Worm (Caenorhabditis elegans) whole organism, L4 larva: ENCODE measurements around the gene T05A7.7.
A peak's percentile ranks its signal among the peaks of the same experiment; 100 is the strongest.

Source experiments
- F10B5.3 ChIP-seq: sonication (generic microtip); optimal IDR thresholded peaks from 2 replicates; lab custom pipeline; 2016; ENCODE audit warnings: mild to moderate bottlenecking, missing genetic modification characterization, missing compliant biosample characterization
- F44E2.7 ChIP-seq: fragments of 200-800 bp; sonication (Bioruptor generic); IDR thresholded peaks from 2 replicates; pipeline ENCODE4 v2.1.2; 2022; ENCODE audit warnings: missing genetic modification characterization, missing compliant biosample characterization
- F49E8.2 ChIP-seq: sonication (generic microtip); optimal IDR thresholded peaks from 2 replicates; lab custom pipeline; 2016; ENCODE audit warnings: missing compliant biosample characterization, mild to moderate bottlenecking, missing genetic modification characterization, borderline replicate concordance
- T20F7.1 ChIP-seq: fragments of 200-800 bp; sonication (Bioruptor generic); optimal IDR thresholded peaks from 2 replicates; lab custom pipeline; 2018; ENCODE audit warnings: mild to moderate bottlenecking, missing genetic modification characterization, missing compliant biosample characterization
- T26A8.4 ChIP-seq: fragments of 200-800 bp; sonication (Bioruptor generic); IDR thresholded peaks from 2 replicates; pipeline ENCODE4 v1.3.6; 2022; ENCODE audit warnings: missing genetic modification characterization, missing compliant biosample characterization
- Y105C5A.15 ChIP-seq: fragments of 200-800 bp; sonication (Bioruptor generic); IDR thresholded peaks from 2 replicates; pipeline ENCODE4 v1.3.6; 2022; ENCODE audit warnings: missing genetic modification characterization, missing compliant biosample characterization
- Y5F2A.4 ChIP-seq: fragments of 200-800 bp; sonication (Bioruptor generic); optimal IDR thresholded peaks from 2 replicates; lab custom pipeline; 2018; ENCODE audit warnings: mild to moderate bottlenecking, missing genetic modification characterization, missing compliant biosample characterization
- aha-1 ChIP-seq: fragments of 150-350 bp; peaks from one replicate; lab custom pipeline; 2014; ENCODE audit warnings: missing biosample characterization, missing genetic modification characterization
- arid-1 ChIP-seq: fragments of 200-800 bp; sonication (Bioruptor generic); conservative IDR thresholded peaks from 2 replicates; pipeline ENCODE4 v1.3.6; 2022; ENCODE audit warnings: missing genetic modification reagents, missing genetic modification characterization, missing compliant biosample characterization
- attf-4 ChIP-seq: sonication (generic microtip); optimal IDR thresholded peaks from 3 replicates; lab custom pipeline; 2017; ENCODE audit warnings: missing biosample characterization, missing genetic modification characterization
- ceh-44 ChIP-seq: fragments of 200-800 bp; sonication (Bioruptor generic); IDR thresholded peaks from 2 replicates; pipeline ENCODE4 v1.3.6; 2022; ENCODE audit warnings: missing genetic modification reagents, missing genetic modification characterization, missing compliant biosample characterization
- ces-1 ChIP-seq: fragments of 150-350 bp; sonication (generic microtip); optimal IDR thresholded peaks from 4 replicates; lab custom pipeline; 2014; ENCODE audit warnings: missing biosample characterization, missing genetic modification reagents, missing genetic modification characterization
- cey-2 ChIP-seq: sonication (generic microtip); optimal IDR thresholded peaks from 3 replicates; lab custom pipeline; 2017; ENCODE audit warnings: missing genetic modification characterization, mild to moderate bottlenecking, missing compliant biosample characterization, antibody characterized with exemption, borderline replicate concordance; ENCODE audit not compliant: insufficient read depth
- daf-16 ChIP-seq, 3 experiments: sonication (generic microtip); optimal IDR thresholded peaks; 2 replicates each; lab custom pipeline; 2016 to 2017; ENCODE audit warnings: missing genetic modification characterization in 3 of 3, missing genetic modification reagents in 3 of 3, mild to moderate bottlenecking in 2 of 3, missing compliant biosample characterization in 2 of 3, missing biosample characterization in 1 of 3, moderate library complexity in 1 of 3
- daf-19 ChIP-seq: fragments of 200-800 bp; sonication (Bioruptor generic); conservative IDR thresholded peaks from 2 replicates; pipeline ENCODE4 v1.3.6; 2022; ENCODE audit warnings: missing genetic modification characterization, missing compliant biosample characterization
- daf-8 ChIP-seq: fragments of 200-800 bp; sonication (Bioruptor generic); IDR thresholded peaks from 2 replicates; pipeline ENCODE4 v1.3.6; 2022; ENCODE audit warnings: missing genetic modification characterization, missing compliant biosample characterization
- dmd-6 ChIP-seq: fragments of 200-800 bp; sonication (Bioruptor generic); IDR thresholded peaks from 2 replicates; pipeline ENCODE4 v1.3.6; 2022; ENCODE audit warnings: missing genetic modification reagents, missing genetic modification characterization, missing compliant biosample characterization
- duxl-1 ChIP-seq: sonication (generic microtip); optimal IDR thresholded peaks from 2 replicates; lab custom pipeline; 2016; ENCODE audit warnings: mild to moderate bottlenecking, missing genetic modification characterization, moderate library complexity, missing compliant biosample characterization; ENCODE audit not compliant: poor library complexity
- dve-1 ChIP-seq: sonication (generic microtip); optimal IDR thresholded peaks from 2 replicates; lab custom pipeline; 2017; ENCODE audit warnings: antibody characterized with exemption, mild to moderate bottlenecking, missing genetic modification characterization, missing compliant biosample characterization; ENCODE audit not compliant: insufficient read depth
- gei-8 ChIP-seq: fragments of 200-800 bp; sonication (Bioruptor generic); optimal IDR thresholded peaks from 2 replicates; lab custom pipeline; 2018; ENCODE audit warnings: mild to moderate bottlenecking, missing genetic modification characterization, missing compliant biosample characterization
- hlh-11 ChIP-seq: fragments of 200-800 bp; sonication (Bioruptor generic); optimal IDR thresholded peaks from 2 replicates; lab custom pipeline; 2018; ENCODE audit warnings: mild to moderate bottlenecking, missing genetic modification characterization, missing compliant biosample characterization
- hmg-1.1 ChIP-seq: fragments of 200-800 bp; sonication (Bioruptor generic); IDR thresholded peaks from 2 replicates; pipeline ENCODE4 v1.3.6; 2022; ENCODE audit warnings: missing genetic modification reagents, missing genetic modification characterization, missing compliant biosample characterization
- jun-1 ChIP-seq: fragments of 150-350 bp; optimal IDR thresholded peaks from 2 replicates; lab custom pipeline; 2014; ENCODE audit warnings: missing biosample characterization, missing genetic modification reagents, missing genetic modification characterization
- lim-7 ChIP-seq: fragments of 200-800 bp; sonication (Bioruptor generic); IDR thresholded peaks from 2 replicates; pipeline ENCODE4 v1.3.6; 2022; ENCODE audit warnings: missing genetic modification characterization, missing compliant biosample characterization
- lin-29 ChIP-seq: fragments of 200-800 bp; sonication (Bioruptor generic); IDR thresholded peaks from 2 replicates; pipeline ENCODE4 v1.3.6; 2022; ENCODE audit warnings: missing genetic modification reagents, missing genetic modification characterization, missing compliant biosample characterization
- lin-38 ChIP-seq: fragments of 200-800 bp; sonication (Bioruptor generic); IDR thresholded peaks from 2 replicates; pipeline ENCODE4 v1.3.6; 2022; ENCODE audit warnings: missing genetic modification reagents, missing genetic modification characterization, missing compliant biosample characterization
- lir-3 ChIP-seq: sonication (generic microtip); optimal IDR thresholded peaks from 2 replicates; lab custom pipeline; 2016; ENCODE audit warnings: mild to moderate bottlenecking, missing genetic modification characterization, missing compliant biosample characterization
- lsy-2 ChIP-seq, 2 experiments: fragments of 150-350 bp in 1 of 2; sonication (generic microtip) in 1 of 2; optimal IDR thresholded peaks; 2 replicates each; lab custom pipeline; 2014 to 2017; ENCODE audit warnings: missing biosample characterization in 2 of 2, missing genetic modification characterization in 2 of 2
- madf-5 ChIP-seq, 2 experiments: fragments of 200-800 bp; sonication (Bioruptor generic); IDR thresholded peaks; 2 replicates each; pipeline ENCODE4 v1.3.6; 2022; ENCODE audit warnings: missing compliant biosample characterization in 2 of 2, missing genetic modification characterization in 2 of 2
- mes-2 ChIP-seq: sonication (generic microtip); optimal IDR thresholded peaks from 2 replicates; lab custom pipeline; 2016; ENCODE audit warnings: missing genotype, mild to moderate bottlenecking, missing genetic modification characterization, missing compliant biosample characterization; ENCODE audit not compliant: poor library complexity, severe bottlenecking
- mxl-2 ChIP-seq: fragments of 200-800 bp; sonication (Bioruptor generic); conservative IDR thresholded peaks from 2 replicates; pipeline ENCODE4 v1.3.6; 2022; ENCODE audit warnings: missing genetic modification reagents, missing genetic modification characterization, missing compliant biosample characterization
- nhr-10 ChIP-seq: fragments of 150-350 bp; optimal IDR thresholded peaks from 2 replicates; lab custom pipeline; 2014; ENCODE audit warnings: missing biosample characterization, missing genetic modification characterization
- nhr-102 ChIP-seq: sonication (generic microtip); optimal IDR thresholded peaks from 2 replicates; lab custom pipeline; 2016; ENCODE audit warnings: mild to moderate bottlenecking, missing genetic modification characterization, moderate library complexity, missing compliant biosample characterization
- nhr-111 ChIP-seq: fragments of 200-800 bp; sonication (Bioruptor generic); optimal IDR thresholded peaks from 2 replicates; lab custom pipeline; 2018; ENCODE audit warnings: mild to moderate bottlenecking, missing genetic modification characterization, missing compliant biosample characterization
- nhr-237 ChIP-seq: sonication (generic microtip); optimal IDR thresholded peaks from 2 replicates; lab custom pipeline; 2017; ENCODE audit warnings: missing biosample characterization, missing genetic modification characterization
- nhr-25 ChIP-seq: sonication (generic microtip); optimal IDR thresholded peaks from 2 replicates; lab custom pipeline; 2017; ENCODE audit warnings: missing genetic modification characterization, mild to moderate bottlenecking, missing compliant biosample characterization, antibody characterized with exemption, moderate library complexity, borderline replicate concordance; ENCODE audit not compliant: insufficient read depth
- nhr-28 ChIP-seq: fragments of 150-350 bp; optimal IDR thresholded peaks from 2 replicates; lab custom pipeline; 2014; ENCODE audit warnings: missing biosample characterization, missing genetic modification characterization
- nhr-42 ChIP-seq: fragments of 200-800 bp; sonication (Bioruptor generic); IDR thresholded peaks from 2 replicates; pipeline ENCODE4 v1.3.6; 2022; ENCODE audit warnings: missing genetic modification characterization, missing compliant biosample characterization
- nhr-48 ChIP-seq: sonication (generic microtip); optimal IDR thresholded peaks from 2 replicates; lab custom pipeline; 2016; ENCODE audit warnings: mild to moderate bottlenecking, missing genetic modification characterization, missing compliant biosample characterization
- pqm-1 ChIP-seq: sonication (generic microtip); optimal IDR thresholded peaks from 2 replicates; lab custom pipeline; 2017; ENCODE audit warnings: missing biosample characterization, missing genetic modification characterization
- saeg-2 ChIP-seq: fragments of 200-800 bp; sonication (Bioruptor generic); IDR thresholded peaks from 2 replicates; pipeline ENCODE4 v1.3.6; 2022; ENCODE audit warnings: missing genetic modification reagents, missing genetic modification characterization, missing compliant biosample characterization
- snpc-1.2 ChIP-seq: fragments of 200-800 bp; sonication (Bioruptor generic); IDR thresholded peaks from 2 replicates; pipeline ENCODE4 v1.3.6; 2022; ENCODE audit warnings: missing genetic modification reagents, missing genetic modification characterization, missing compliant biosample characterization
- spr-1 ChIP-seq: sonication (generic microtip); optimal IDR thresholded peaks from 2 replicates; lab custom pipeline; 2016; ENCODE audit warnings: mild to moderate bottlenecking, missing genetic modification characterization, missing compliant biosample characterization
- spr-3 ChIP-seq: fragments of 200-800 bp; sonication (Bioruptor generic); optimal IDR thresholded peaks from 2 replicates; lab custom pipeline; 2018; ENCODE audit warnings: mild to moderate bottlenecking, missing genetic modification characterization, missing compliant biosample characterization
- tra-1 ChIP-seq: fragments of 200-800 bp; sonication (Bioruptor generic); IDR thresholded peaks from 2 replicates; pipeline ENCODE4 v1.3.6; 2022; ENCODE audit warnings: missing genetic modification reagents, missing genetic modification characterization, missing compliant biosample characterization
- unc-39 ChIP-seq: sonication (generic microtip); optimal IDR thresholded peaks from 2 replicates; lab custom pipeline; 2017; ENCODE audit warnings: missing biosample characterization, missing genetic modification characterization
- zip-11 ChIP-seq: fragments of 200-800 bp; sonication (Bioruptor generic); IDR thresholded peaks from 2 replicates; pipeline ENCODE4 v1.3.6; 2022; ENCODE audit warnings: missing genetic modification characterization, missing compliant biosample characterization

Gene T05A7.7

DNA sequence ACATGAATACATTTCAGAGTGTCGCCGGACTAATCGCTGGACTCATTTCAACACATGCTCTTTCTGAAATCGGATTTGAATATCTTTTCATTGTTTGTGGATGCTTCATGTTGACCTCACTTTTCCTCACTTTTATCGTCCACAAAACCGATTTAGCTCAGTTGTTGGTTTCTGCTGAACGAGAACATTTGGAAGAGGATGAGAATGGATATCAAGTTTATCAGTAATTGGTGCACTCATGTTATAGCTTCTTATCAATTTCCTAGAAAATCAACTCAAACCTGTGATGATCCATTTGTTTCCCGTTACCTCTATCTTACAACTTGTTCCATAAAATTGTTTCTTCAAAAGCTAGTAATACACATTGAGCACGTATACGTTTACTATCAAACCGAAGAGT lies 14.8 kb upstream of the T05A7.7 start:
- no peak for TF ChIP-seq nhr-111 (GFP tag; lab: Kevin White, UChicago)
- TF ChIP-seq lin-29 (GFP tag; lab: Robert Waterston, UW) = no peak
- no peak for TF ChIP-seq F10B5.3 (tag; lab: Kevin White, UChicago)
- no peak for TF ChIP-seq mxl-2 (GFP tag; lab: Robert Waterston, UW)
- TF ChIP-seq snpc-1.2 (GFP tag; lab: Robert Waterston, UW) = no peak
- TF ChIP-seq mes-2 (tag; lab: Kevin White, UChicago) = peak; percentile 7
- no peak for TF ChIP-seq nhr-42 (GFP tag; lab: Robert Waterston, UW)
- TF ChIP-seq daf-16 (GFP tag; optimal IDR thresholded peaks at IDR 0.05; lab: Kevin White, UChicago) = peak in 1 of 2 experiments; percentile 6
- no peak for TF ChIP-seq daf-16 (tag; optimal IDR thresholded peaks at IDR 0.05; lab: Kevin White, UChicago)
- no peak for TF ChIP-seq madf-5 (GFP tag; IDR thresholded peaks at IDR 0.05; lab: Robert Waterston, UW)
- no peak for TF ChIP-seq saeg-2
- peak; percentile 40; the same call in 1 of the 2 replicates for TF ChIP-seq T26A8.4
- TF ChIP-seq F44E2.7 (GFP tag; lab: Robert Waterston, UW) = no peak
- no peak for TF ChIP-seq nhr-102
- TF ChIP-seq arid-1 (GFP tag; lab: Robert Waterston, UW) = peak; percentile 20; the same call in 1 of the 2 replicates
- TF ChIP-seq daf-8 (GFP tag; lab: Robert Waterston, UW) = no peak
- TF ChIP-seq ces-1 (GFP tag; lab: Kevin White, UChicago) = no peak
- peak; percentile 56 for TF ChIP-seq lin-38 (GFP tag; lab: Robert Waterston, UW)
- TF ChIP-seq duxl-1 = no peak
- no peak for TF ChIP-seq dve-1 (tag; lab: Kevin White, UChicago)
- TF ChIP-seq ceh-44 (GFP tag; lab: Robert Waterston, UW) = no peak
- no peak for TF ChIP-seq attf-4
- TF ChIP-seq aha-1 (tag; lab: Kevin White, UChicago) = peak; percentile 60
- TF ChIP-seq T20F7.1 = no peak
- TF ChIP-seq nhr-28 (tag; lab: Kevin White, UChicago) = no peak
- TF ChIP-seq F49E8.2 (tag; lab: Kevin White, UChicago) = peak; percentile 47
- 0 out of 2 replicates have a peak, but pooled peaks have one; percentile 62 for TF ChIP-seq Y105C5A.15 (GFP tag; lab: Robert Waterston, UW)
- no peak for TF ChIP-seq daf-19
- no peak for TF ChIP-seq lsy-2 (tag; optimal IDR thresholded peaks at IDR 0.05; lab: Kevin White, UChicago)

DNA sequence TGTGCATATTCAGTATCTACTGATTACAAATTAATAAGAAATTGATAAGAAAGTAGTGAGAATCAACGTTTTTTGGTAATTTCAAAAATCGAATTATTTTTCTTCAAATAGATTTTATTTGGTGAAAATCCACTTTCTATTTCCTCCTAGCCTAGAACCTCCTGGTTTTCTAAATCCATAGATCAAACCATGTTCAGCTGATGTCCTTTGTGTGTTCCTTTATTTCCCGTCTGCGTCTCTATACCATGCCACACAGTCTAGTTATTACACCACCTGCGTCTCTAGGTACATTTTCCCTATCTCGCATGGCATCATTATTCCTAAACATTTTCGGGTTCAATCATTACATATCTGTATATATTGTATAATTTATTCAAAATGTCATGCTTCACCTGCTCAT lies 11.8 kb upstream of the T05A7.7 start, which contains the start of gene F10G7.5:
Gene F10G7.5 (plus strand): TSS at position 286 of the 400 bp plus-strand sequence.
- TF ChIP-seq daf-8 (GFP tag; lab: Robert Waterston, UW) (no peak), nhr-48 (tag; lab: Kevin White, UChicago) (peak; percentile 7), cey-2 (tag; lab: Kevin White, UChicago) (no peak), Y5F2A.4 (no peak), lin-29 (GFP tag; lab: Robert Waterston, UW) (no peak), lir-3 (tag; lab: Kevin White, UChicago) (no peak), nhr-28 (tag; lab: Kevin White, UChicago) (peak; percentile 31), pqm-1 (peak; percentile 34), nhr-25 (tag; lab: Kevin White, UChicago) (no peak), zip-11 (no peak), lim-7 (no peak), hlh-11 (tag; lab: Kevin White, UChicago) (peak; percentile 68)

DNA sequence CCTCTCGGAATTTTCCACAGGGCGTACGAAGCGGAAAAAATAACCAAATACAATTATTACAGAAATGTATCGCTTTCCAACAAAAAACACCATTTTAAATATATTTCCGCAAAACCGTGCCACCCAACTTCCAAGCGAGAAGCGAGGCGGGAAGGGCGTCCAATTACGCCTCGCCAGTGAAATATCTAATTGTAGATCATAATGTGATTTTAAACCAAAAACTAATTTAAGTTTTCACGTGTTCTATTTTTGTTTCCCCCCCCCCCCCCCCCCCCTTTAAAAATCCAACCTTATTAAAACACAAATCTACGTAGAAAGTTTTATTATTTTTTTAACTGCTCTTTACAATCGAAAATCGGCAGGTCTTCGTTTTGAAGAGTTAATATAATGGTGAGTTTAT lies 8.2 kb upstream of the T05A7.7 start, which contains the start of gene F10G7.12:
Gene F10G7.12 (plus strand): TSS at position 301 of the 400 bp plus-strand sequence.
- TF ChIP-seq jun-1 (no peak), lin-29 (GFP tag; lab: Robert Waterston, UW) (no peak), lim-7 (no peak), nhr-237 (tag; lab: Kevin White, UChicago) (no peak), tra-1 (GFP tag; lab: Robert Waterston, UW) (no peak), nhr-48 (tag; lab: Kevin White, UChicago) (no peak), hmg-1.1 (GFP tag; lab: Robert Waterston, UW) (no peak), Y105C5A.15 (GFP tag; lab: Robert Waterston, UW) (no peak), spr-3 (no peak), dmd-6 (GFP tag; lab: Robert Waterston, UW) (no peak), spr-1 (no peak), attf-4 (no peak), hlh-11 (tag; lab: Kevin White, UChicago) (no peak), unc-39 (tag; lab: Kevin White, UChicago) (no peak), gei-8 (GFP tag; lab: Kevin White, UChicago) (no peak), mxl-2 (GFP tag; lab: Robert Waterston, UW) (no peak), nhr-10 (tag; lab: Kevin White, UChicago) (no peak), daf-16 (GFP tag; optimal IDR thresholded peaks at IDR 0.05; lab: Kevin White, UChicago) (no peak), daf-16 (tag; optimal IDR thresholded peaks at IDR 0.05; lab: Kevin White, UChicago) (no peak)
